Fruit fly (Drosophila melanogaster) whole organism, embryonic: Measurements from ENCODE around the gene H.

Source experiments
- CG10267 ChIP-seq: fragments of 200-800 bp; sonication (Bioruptor generic); optimal IDR thresholded peaks from 2 replicates; lab custom pipeline; 2018; ENCODE audit warnings: missing biosample characterization, mild to moderate bottlenecking, missing genetic modification characterization, moderate library complexity
- CG11504 ChIP-seq: fragments of 200-800 bp; sonication (Bioruptor generic); optimal IDR thresholded peaks from 3 replicates; lab custom pipeline; 2019; ENCODE audit warnings: missing biosample characterization, mild to moderate bottlenecking, missing genetic modification characterization, moderate library complexity
- CG12155 ChIP-seq: fragments of 200-800 bp; sonication (Bioruptor generic); optimal IDR thresholded peaks from 3 replicates; lab custom pipeline; 2016; ENCODE audit warnings: missing biosample characterization, missing genetic modification characterization
- CG13624 ChIP-seq: fragments of 200-800 bp; sonication (Bioruptor generic); optimal IDR thresholded peaks from 2 replicates; lab custom pipeline; 2016; ENCODE audit warnings: missing biosample characterization, missing genetic modification characterization
- CG14710 ChIP-seq: fragments of 200-800 bp; sonication (Bioruptor generic); optimal IDR thresholded peaks from 3 replicates; lab custom pipeline; 2019; ENCODE audit warnings: missing biosample characterization, mild to moderate bottlenecking, missing genetic modification characterization, moderate library complexity
- CG18619 ChIP-seq: fragments of 200-800 bp; sonication (Bioruptor generic); optimal IDR thresholded peaks from 3 replicates; lab custom pipeline; 2017; ENCODE audit warnings: missing biosample characterization, mild to moderate bottlenecking, missing genetic modification characterization
- CG3065 ChIP-seq: fragments of 200-800 bp; sonication (Bioruptor generic); optimal IDR thresholded peaks from 2 replicates; lab custom pipeline; 2016; ENCODE audit warnings: missing biosample characterization, missing genetic modification characterization
- CG3163 ChIP-seq: fragments of 200-800 bp; sonication (Bioruptor generic); optimal IDR thresholded peaks from 3 replicates; lab custom pipeline; 2016; ENCODE audit warnings: missing biosample characterization, missing genetic modification characterization
- CG4328 ChIP-seq: fragments of 200-800 bp; sonication (Bioruptor generic); optimal IDR thresholded peaks from 3 replicates; lab custom pipeline; 2017; ENCODE audit warnings: missing biosample characterization, missing genetic modification reagents, missing genetic modification characterization
- CG4854 ChIP-seq: fragments of 200-800 bp; sonication (Bioruptor generic); optimal IDR thresholded peaks from 2 replicates; lab custom pipeline; 2016; ENCODE audit warnings: missing biosample characterization, missing genetic modification characterization, inconsistent platforms
- CG7963 ChIP-seq: fragments of 200-800 bp; sonication (Bioruptor generic); IDR thresholded peaks from 3 replicates; pipeline ENCODE4 v1.3.6; 2022; ENCODE audit warnings: missing biosample characterization, missing genetic modification characterization; ENCODE audit not compliant: partially characterized antibody
- CG8478 ChIP-seq: fragments of >200 bp; optimal IDR thresholded peaks from 2 replicates; lab custom pipeline; 2018
- Chrac-16 ChIP-seq: fragments of 200-800 bp; sonication (Bioruptor generic); optimal IDR thresholded peaks from 3 replicates; lab custom pipeline; 2016; ENCODE audit warnings: missing biosample characterization, missing genetic modification characterization
- CkIIα-i1 ChIP-seq: fragments of 200-800 bp; sonication (Bioruptor generic); IDR thresholded peaks from 2 replicates; pipeline ENCODE4 v1.3.6; 2022; ENCODE audit warnings: missing biosample characterization, missing genetic modification characterization
- Dad ChIP-seq: fragments of 200-800 bp; sonication (Bioruptor generic); optimal IDR thresholded peaks from 3 replicates; lab custom pipeline; 2016; ENCODE audit warnings: missing biosample characterization, missing genetic modification characterization
- E2f2 ChIP-seq: fragments of 200-800 bp; sonication (Bioruptor generic); IDR thresholded peaks from 2 replicates; pipeline ENCODE4 v1.3.6; 2022; ENCODE audit warnings: missing biosample characterization, missing genetic modification characterization
- Elba2 ChIP-seq: fragments of 200-800 bp; sonication (Bioruptor generic); optimal IDR thresholded peaks from 3 replicates; lab custom pipeline; 2016; ENCODE audit warnings: missing biosample characterization, missing genetic modification characterization
- Ets65A ChIP-seq: fragments of 200-800 bp; sonication (Bioruptor generic); peaks from one replicate; lab custom pipeline; 2016; ENCODE audit warnings: missing biosample characterization, missing genetic modification characterization
- Ets97D ChIP-seq: fragments of 200-800 bp; sonication (Bioruptor generic); optimal IDR thresholded peaks from 3 replicates; lab custom pipeline; 2016; ENCODE audit warnings: missing biosample characterization, missing genetic modification characterization
- Hand ChIP-seq: fragments of 200-800 bp; sonication (Bioruptor generic); optimal IDR thresholded peaks from 2 replicates; lab custom pipeline; 2017; ENCODE audit warnings: mild to moderate bottlenecking, missing biosample characterization, missing genetic modification reagents, missing genetic modification characterization
- Hr3 ChIP-seq: fragments of 200-800 bp; sonication (Bioruptor generic); optimal IDR thresholded peaks from 3 replicates; lab custom pipeline; 2016; ENCODE audit warnings: missing biosample characterization, missing genetic modification characterization
- Hr78 ChIP-seq, 2 experiments: fragments of 200-800 bp in 1 of 2; fragments of >200 bp in 1 of 2; sonication (Bioruptor generic) in 1 of 2; optimal IDR thresholded peaks; 2 replicates each; lab custom pipeline; 2017 to 2019; ENCODE audit warnings: missing biosample characterization in 2 of 2, missing genetic modification characterization in 2 of 2, mild to moderate bottlenecking in 1 of 2, moderate library complexity in 1 of 2
- Meics ChIP-seq: fragments of 200-800 bp; sonication (Bioruptor generic); optimal IDR thresholded peaks from 2 replicates; lab custom pipeline; 2017; ENCODE audit warnings: missing biosample characterization, mild to moderate bottlenecking, missing genetic modification characterization
- Ravus ChIP-seq: fragments of 200-800 bp; sonication (Bioruptor generic); IDR thresholded peaks from 2 replicates; pipeline ENCODE4 v1.3.6; 2022; ENCODE audit warnings: missing biosample characterization, missing genetic modification characterization
- Side ChIP-seq: fragments of 200-800 bp; sonication (Bioruptor generic); optimal IDR thresholded peaks from 2 replicates; lab custom pipeline; 2016; ENCODE audit warnings: missing biosample characterization, missing genetic modification characterization
- Six4 ChIP-seq: fragments of 200-800 bp; sonication (Bioruptor generic); optimal IDR thresholded peaks from 2 replicates; lab custom pipeline; 2016; ENCODE audit warnings: missing biosample characterization, missing genetic modification characterization
- Stat92E ChIP-seq, 3 experiments: fragments of >200 bp in 2 of 3; fragments of 200-800 bp in 1 of 3; sonication (Bioruptor generic) in 1 of 3; optimal IDR thresholded peaks; 2 replicates each; lab custom pipeline; 2017 to 2019; ENCODE audit warnings: missing biosample characterization in 3 of 3, missing genetic modification characterization in 3 of 3, mild to moderate bottlenecking in 1 of 3, moderate library complexity in 1 of 3
- YL-1 ChIP-seq: fragments of 200-800 bp; sonication (Bioruptor generic); optimal IDR thresholded peaks from 3 replicates; lab custom pipeline; 2017; ENCODE audit warnings: missing biosample characterization, mild to moderate bottlenecking, missing genetic modification characterization
- abd-A ChIP-seq: fragments of 200-800 bp; sonication (Bioruptor generic); optimal IDR thresholded peaks from 3 replicates; lab custom pipeline; 2019; ENCODE audit warnings: missing biosample characterization, mild to moderate bottlenecking, missing genetic modification characterization, moderate library complexity
- bowl ChIP-seq: fragments of 200-800 bp; sonication (Bioruptor generic); IDR thresholded peaks from 2 replicates; pipeline ENCODE4 v1.3.6; 2022; ENCODE audit warnings: missing biosample characterization, missing genetic modification characterization
- chif ChIP-seq, 2 experiments: fragments of 200-800 bp; sonication (Bioruptor generic); optimal IDR thresholded peaks; 3 replicates each; lab custom pipeline; 2016; ENCODE audit warnings: missing biosample characterization in 2 of 2, missing genetic modification characterization in 2 of 2
- chn ChIP-seq: fragments of 200-800 bp; sonication (Bioruptor generic); optimal IDR thresholded peaks from 2 replicates; lab custom pipeline; 2016; ENCODE audit warnings: missing biosample characterization, missing genetic modification characterization
- crol ChIP-seq: fragments of 200-800 bp; sonication (Bioruptor generic); IDR thresholded peaks from 2 replicates; pipeline ENCODE4 v1.3.6; 2022; ENCODE audit warnings: missing biosample characterization, missing genetic modification characterization
- dan ChIP-seq: fragments of 200-800 bp; sonication (Bioruptor generic); IDR thresholded peaks from 2 replicates; pipeline ENCODE4 v1.3.6; 2022; ENCODE audit warnings: missing biosample characterization, missing genetic modification characterization
- eyg ChIP-seq: fragments of 200-800 bp; sonication (Bioruptor generic); optimal IDR thresholded peaks from 3 replicates; lab custom pipeline; 2016; ENCODE audit warnings: missing biosample characterization, missing genetic modification characterization
- gsb ChIP-seq: fragments of 200-800 bp; sonication (Bioruptor generic); IDR thresholded peaks from 2 replicates; pipeline ENCODE4 v1.3.6; 2022; ENCODE audit warnings: missing biosample characterization, missing genetic modification characterization
- nerfin-1 ChIP-seq: fragments of 200-800 bp; sonication (Bioruptor generic); optimal IDR thresholded peaks from 3 replicates; lab custom pipeline; 2019; ENCODE audit warnings: missing biosample characterization, mild to moderate bottlenecking, missing genetic modification characterization, moderate library complexity
- pita ChIP-seq: fragments of 200-800 bp; sonication (Bioruptor generic); optimal IDR thresholded peaks from 2 replicates; lab custom pipeline; 2017; ENCODE audit warnings: missing biosample characterization, mild to moderate bottlenecking, missing genetic modification characterization
- ranshi ChIP-seq: fragments of 200-800 bp; sonication (Bioruptor generic); IDR thresholded peaks from 2 replicates; pipeline ENCODE4 v1.3.6; 2022; ENCODE audit warnings: missing biosample characterization, missing genetic modification characterization
- stwl ChIP-seq: fragments of 200-800 bp; sonication (Bioruptor generic); optimal IDR thresholded peaks from 3 replicates; lab custom pipeline; 2018; ENCODE audit warnings: missing biosample characterization, mild to moderate bottlenecking, missing genetic modification characterization, moderate library complexity
- sug ChIP-seq: fragments of 200-800 bp; optimal IDR thresholded peaks from 2 replicates; lab custom pipeline; 2019; ENCODE audit warnings: missing biosample characterization, mild to moderate bottlenecking, missing genetic modification characterization, moderate library complexity
- tio ChIP-seq: fragments of 200-800 bp; sonication (Bioruptor generic); optimal IDR thresholded peaks from 2 replicates; lab custom pipeline; 2017; ENCODE audit warnings: missing biosample characterization, missing genetic modification characterization, inconsistent platforms
- tll ChIP-seq, 2 experiments: fragments of 200-800 bp in 1 of 2; fragments of >200 bp in 1 of 2; sonication (Bioruptor generic) in 1 of 2; optimal IDR thresholded peaks; 2 replicates each; lab custom pipeline; 2017 to 2019; ENCODE audit warnings: missing biosample characterization in 2 of 2, missing genetic modification characterization in 2 of 2, mild to moderate bottlenecking in 1 of 2, moderate library complexity in 1 of 2
- toy ChIP-seq: fragments of 200-800 bp; sonication (Bioruptor generic); IDR thresholded peaks from 2 replicates; pipeline ENCODE4 v1.3.6; 2022; ENCODE audit warnings: missing biosample characterization, missing genetic modification characterization
- tx ChIP-seq: fragments of 200-800 bp; sonication (Bioruptor generic); optimal IDR thresholded peaks from 2 replicates; lab custom pipeline; 2016; ENCODE audit warnings: missing biosample characterization, missing genetic modification characterization
- wor ChIP-seq: fragments of 200-800 bp; sonication (Bioruptor generic); IDR thresholded peaks from 2 replicates; pipeline ENCODE4 v1.3.6; 2022; ENCODE audit warnings: missing biosample characterization, missing genetic modification characterization

Gene H

dm6 chr3R:20585566-20585965, 36.2 kb upstream of the H start, which contains the start of gene CG16953 (continued):
- TF ChIP-seq stwl, result peak; percentile 46
- peak; percentile 1 for TF ChIP-seq sug (tag; lab: Kevin White, UChicago)
- no peak for TF ChIP-seq eyg (GFP tag; lab: Kevin White, UChicago)
- peak; percentile 41 for TF ChIP-seq CG13624 (GFP tag; lab: Kevin White, UChicago)
- peak; percentile 38 for TF ChIP-seq Ets97D (GFP tag; lab: Kevin White, UChicago)
- no peak for TF ChIP-seq Six4
- TF ChIP-seq YL-1 (GFP tag; lab: Kevin White, UChicago), result peak; percentile 54
- TF ChIP-seq E2f2 (GFP tag; lab: Robert Waterston, UW), result peak; percentile 92
- TF ChIP-seq CG14710 (tag; lab: Kevin White, UChicago), result peak; percentile 24
- peak in 1 of 3 experiments; percentile 45 for TF ChIP-seq Stat92E (GFP tag; optimal IDR thresholded peaks at IDR 0.05; lab: Kevin White, UChicago)
- TF ChIP-seq CkIIα-i1 (GFP tag; lab: Robert Waterston, UW), result no peak

- TF ChIP-seq tio (GFP tag; lab: Kevin White, UChicago) (no peak), Ets65A (GFP tag; lab: Kevin White, UChicago) (peak; percentile 55), CG4854 (GFP tag; lab: Kevin White, UChicago) (no peak), gsb (GFP tag; lab: Robert Waterston, UW) (no peak), CG7963 (GFP tag; lab: Robert Waterston, UW) (no peak), tll (GFP tag; optimal IDR thresholded peaks at IDR 0.05; lab: Kevin White, UChicago) (no peak), CG8478 (lab: Kevin White, UChicago) (peak; percentile 57), dan (GFP tag; lab: Robert Waterston, UW) (no peak), Side (GFP tag; lab: Kevin White, UChicago) (no peak), toy (no peak), bowl (GFP tag; lab: Robert Waterston, UW) (no peak), chn (no peak), Ravus (GFP tag; lab: Robert Waterston, UW) (no peak)
Observed at dm6 chr3R:20586409-20586808, 35.3 kb upstream of the H start.

- TF ChIP-seq CG12155 (GFP tag; lab: Kevin White, UChicago), result peak; percentile 40
- no peak for TF ChIP-seq gsb (GFP tag; lab: Robert Waterston, UW)
- TF ChIP-seq CG10267 (tag; lab: Kevin White, UChicago), result peak; percentile 79
- TF ChIP-seq tx (GFP tag; lab: Kevin White, UChicago), result peak; percentile 47
- peak; percentile 79 for TF ChIP-seq Elba2 (GFP tag; lab: Kevin White, UChicago)
- TF ChIP-seq CG3163 (GFP tag; lab: Kevin White, UChicago), result no peak
- TF ChIP-seq Meics (GFP tag; lab: Kevin White, UChicago), result peak; percentile 71
- TF ChIP-seq Stat92E (GFP tag; optimal IDR thresholded peaks at IDR 0.05; lab: Kevin White, UChicago), result no peak
- no peak for TF ChIP-seq abd-A (tag; lab: Kevin White, UChicago)
- TF ChIP-seq Dad (GFP tag; lab: Kevin White, UChicago), result peak; percentile 57
- TF ChIP-seq CG4328, result peak; percentile 50
- TF ChIP-seq chif (GFP tag; optimal IDR thresholded peaks at IDR 0.05; lab: Kevin White, UChicago), result peak; percentile 49 to 83
- peak; percentile 91 for TF ChIP-seq CG11504 (tag; lab: Kevin White, UChicago)
- peak; percentile 47; the same call in 1 of the 2 replicates for TF ChIP-seq ranshi (GFP tag; lab: Robert Waterston, UW)
- TF ChIP-seq pita (GFP tag; lab: Kevin White, UChicago), result no peak
- TF ChIP-seq Chrac-16, result peak; percentile 71
- TF ChIP-seq crol (GFP tag; lab: Robert Waterston, UW), result 0 out of 2 replicates have a peak, but pooled peaks have one; percentile 8
- TF ChIP-seq nerfin-1, result peak; percentile 77
- peak in 1 of 2 experiments; percentile 62 for TF ChIP-seq Hr78 (GFP tag; optimal IDR thresholded peaks at IDR 0.05; lab: Kevin White, UChicago)
- TF ChIP-seq Ets65A (GFP tag; lab: Kevin White, UChicago), result no peak
- TF ChIP-seq Hand (GFP tag; lab: Kevin White, UChicago), result peak; percentile 33
- TF ChIP-seq sug (tag; lab: Kevin White, UChicago), result peak; percentile 23
- peak; percentile 74 for TF ChIP-seq Hr3
- TF ChIP-seq wor (GFP tag; lab: Robert Waterston, UW), result peak; percentile 61
- TF ChIP-seq CG3065 (GFP tag; lab: Kevin White, UChicago), result no peak
- TF ChIP-seq CG18619 (GFP tag; lab: Kevin White, UChicago), result peak; percentile 80
Observed at dm6 chr3R:20587630-20588479, 33.9 kb upstream of the H start, which contains the start of gene Septin2. TSS of gene Septin2 (minus strand) at chr3R:20588356.
